Worm (Caenorhabditis elegans): ENCODE results near the gene srw-82.

srw-82 gene

DNA sequence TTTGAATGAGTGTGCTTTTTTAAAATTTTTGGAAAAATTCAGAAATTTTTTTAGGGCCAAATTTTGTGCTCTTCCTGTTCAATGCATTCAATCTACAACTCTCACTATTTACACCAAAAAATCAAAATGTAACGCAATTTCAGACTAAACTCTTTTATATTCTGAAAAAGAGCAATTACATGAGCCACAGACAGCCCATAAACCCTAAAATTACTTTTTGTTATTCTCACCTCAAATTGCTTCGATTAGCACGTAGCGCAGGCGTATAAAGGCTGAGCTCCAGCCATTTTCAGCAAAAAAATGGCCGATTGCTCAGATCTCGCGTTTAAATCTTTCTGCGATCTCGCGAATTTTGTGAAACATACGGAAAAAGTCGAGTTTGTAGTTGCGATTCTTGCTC, at the start of gene srw-82:
TSS of gene srw-82 (plus strand) at position 301 of the 400 bp plus-strand sequence.
- TF ChIP-seq dve-1 (tag; optimal IDR thresholded peaks at IDR 0.05) (no peak), madf-2 (tag; optimal IDR thresholded peaks at IDR 0.05) (no peak), ceh-30 (tag; optimal IDR thresholded peaks at IDR 0.05) (no peak), ceh-14 (tag; optimal IDR thresholded peaks at IDR 0.05) (no peak)

DNA sequence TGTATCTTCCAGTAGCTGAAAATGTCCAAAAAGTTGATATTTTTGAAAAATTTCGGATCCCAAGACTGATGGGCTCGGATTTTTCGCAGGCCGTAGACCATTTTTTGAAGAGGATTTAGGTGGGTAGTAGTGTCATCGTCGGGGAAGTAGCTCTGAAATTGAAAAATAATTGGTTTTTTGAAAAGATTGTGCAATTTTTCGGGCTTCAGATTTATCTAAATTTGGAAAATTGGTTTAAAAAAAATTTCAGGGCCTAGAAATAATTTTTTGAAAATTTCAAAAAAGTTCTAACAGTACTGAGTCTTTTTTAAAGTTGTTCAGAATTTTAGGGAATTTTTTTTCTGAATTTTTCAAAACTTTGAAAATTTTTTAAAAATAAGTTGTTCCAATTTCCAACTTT, 49.0 kb upstream of the srw-82 start, which contains the start of gene nhr-288:
TSS of gene nhr-288 (minus strand) at position 101 of the 400 bp plus-strand sequence.
- no peak for TF ChIP-seq K09A11.1 (tag; optimal IDR thresholded peaks at IDR 0.05; ENCODE audit: insufficient read depth)
- no peak for TF ChIP-seq ahr-1 (tag; optimal IDR thresholded peaks at IDR 0.05)
- TF ChIP-seq ceh-22 (tag; optimal IDR thresholded peaks at IDR 0.05), result no peak
- TF ChIP-seq hlh-13 (GFP tag; optimal IDR thresholded peaks at IDR 0.05), result no peak
- TF ChIP-seq ttx-3 (tag; optimal IDR thresholded peaks at IDR 0.05), result no peak
- TF ChIP-seq tbx-2 (tag; optimal IDR thresholded peaks at IDR 0.05), result no peak
- TF ChIP-seq pros-1 (tag; optimal IDR thresholded peaks at IDR 0.05), result no peak
- no peak for TF ChIP-seq mec-3 (tag; optimal IDR thresholded peaks at IDR 0.05; ENCODE audit: borderline replicate concordance)
- no peak for TF ChIP-seq odd-2 (tag; optimal IDR thresholded peaks at IDR 0.05)
- no peak for TF ChIP-seq C08G9.2 (tag; optimal IDR thresholded peaks at IDR 0.05)
- TF ChIP-seq ceh-14 (tag; optimal IDR thresholded peaks at IDR 0.05), result no peak

DNA sequence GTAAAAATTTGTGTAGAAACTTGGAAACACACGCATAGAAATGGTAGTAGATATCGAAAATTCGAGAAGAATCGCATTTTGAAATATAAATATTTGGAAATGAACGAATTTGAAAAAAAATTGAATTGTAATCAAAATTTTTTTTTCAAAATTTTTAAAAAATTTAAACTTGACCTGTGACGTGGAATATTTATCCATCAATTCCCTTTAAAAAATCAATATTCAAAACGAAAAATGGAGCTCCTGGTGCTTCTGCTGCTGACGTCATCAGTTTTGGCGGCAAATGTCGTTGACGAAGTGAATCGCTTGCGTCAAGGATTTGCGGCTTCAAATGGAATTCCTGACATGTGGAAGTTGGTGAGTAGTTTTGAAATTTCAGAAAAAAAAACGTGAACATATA, 42.5 kb upstream of the srw-82 start, which contains the start of the genes Y51A2B.4 and Y51A2B.5:
TSS of gene Y51A2B.4 (minus strand) at position 101 of the 400 bp plus-strand sequence.
TSS of gene Y51A2B.5 (plus strand) at position 232 of the 400 bp plus-strand sequence.
- TF ChIP-seq dmd-4 (tag; optimal IDR thresholded peaks at IDR 0.05; ENCODE audit: borderline replicate concordance), result no peak
- TF ChIP-seq ceh-19 (GFP tag; optimal IDR thresholded peaks at IDR 0.05), result no peak
- TF ChIP-seq ceh-6 (GFP tag; optimal IDR thresholded peaks at IDR 0.05), result no peak
- TF ChIP-seq fax-1 (tag; optimal IDR thresholded peaks at IDR 0.05), result no peak
- no peak for TF ChIP-seq syd-9 (tag; optimal IDR thresholded peaks at IDR 0.05)
- TF ChIP-seq che-1 (tag; optimal IDR thresholded peaks at IDR 0.05), result no peak
- no peak for TF ChIP-seq unc-55 (GFP tag; optimal IDR thresholded peaks at IDR 0.05)
- TF ChIP-seq hlh-13 (GFP tag; optimal IDR thresholded peaks at IDR 0.05), result no peak
- no peak for TF ChIP-seq sdc-2 (tag; optimal IDR thresholded peaks at IDR 0.05)
- no peak for TF ChIP-seq hlh-6 (tag; optimal IDR thresholded peaks at IDR 0.05)
- no peak for TF ChIP-seq pros-1 (tag; optimal IDR thresholded peaks at IDR 0.05)
- TF ChIP-seq elt-2 (tag; optimal IDR thresholded peaks at IDR 0.05), result no peak
- no peak for TF ChIP-seq unc-3 (GFP tag; conservative IDR thresholded peaks at IDR 0.05)
- TF ChIP-seq unc-3 (tag; optimal IDR thresholded peaks at IDR 0.05), result no peak
- no peak for TF ChIP-seq pax-1 (tag; optimal IDR thresholded peaks at IDR 0.05)
- TF ChIP-seq F13H6.1 (tag; optimal IDR thresholded peaks at IDR 0.05), result no peak
- no peak for TF ChIP-seq ceh-31 (tag; optimal IDR thresholded peaks at IDR 0.05)
- no peak for TF ChIP-seq gmeb-2 (tag; optimal IDR thresholded peaks at IDR 0.05)
- TF ChIP-seq nhr-11 (tag; optimal IDR thresholded peaks at IDR 0.05), result no peak
- TF ChIP-seq pat-9 (tag; optimal IDR thresholded peaks at IDR 0.05), result no peak
- no peak for TF ChIP-seq ceh-34 (tag; optimal IDR thresholded peaks at IDR 0.05)

DNA sequence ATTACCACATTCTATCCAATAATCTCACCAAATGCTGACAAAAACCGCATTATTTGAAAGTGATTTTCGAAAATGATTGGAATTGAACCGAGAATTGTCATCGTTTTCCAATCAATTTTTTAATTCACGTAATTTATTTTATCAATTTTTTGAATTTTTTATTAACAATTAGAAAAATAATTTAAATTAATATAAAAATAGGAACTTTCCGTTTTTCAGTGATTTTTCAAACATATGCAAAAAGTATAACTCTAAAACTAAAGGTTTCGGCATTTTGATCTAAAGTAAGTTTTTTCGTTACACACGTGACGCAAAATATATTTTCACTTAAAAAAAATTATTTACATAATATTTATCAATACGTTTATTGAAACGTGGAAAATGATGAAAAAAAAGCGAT, 37.3 kb upstream of the srw-82 start, which contains the start of gene Y51A2B.6:
TSS of gene Y51A2B.6 (minus strand) at position 101 of the 400 bp plus-strand sequence.
- no peak for TF ChIP-seq sox-4 (tag; optimal IDR thresholded peaks at IDR 0.05)
- no peak for TF ChIP-seq tbx-7 (tag; optimal IDR thresholded peaks at IDR 0.05)
- no peak for TF ChIP-seq pha-2 (tag; optimal IDR thresholded peaks at IDR 0.05)
- no peak for TF ChIP-seq pat-9 (tag; optimal IDR thresholded peaks at IDR 0.05)
- TF ChIP-seq fkh-6 (tag; optimal IDR thresholded peaks at IDR 0.05), result no peak
- TF ChIP-seq ceh-48 (tag; optimal IDR thresholded peaks at IDR 0.05), result no peak
- no peak for TF ChIP-seq nhr-232 (tag; optimal IDR thresholded peaks at IDR 0.05)
- TF ChIP-seq ceh-30 (tag; optimal IDR thresholded peaks at IDR 0.05), result no peak
- no peak for TF ChIP-seq unc-42 (tag; optimal IDR thresholded peaks at IDR 0.05)
- no peak for TF ChIP-seq madf-2 (tag; optimal IDR thresholded peaks at IDR 0.05)
- no peak for TF ChIP-seq mec-3 (tag; optimal IDR thresholded peaks at IDR 0.05; ENCODE audit: borderline replicate concordance)
- no peak for TF ChIP-seq ceh-34 (tag; optimal IDR thresholded peaks at IDR 0.05)
